Fruit fly (Drosophila melanogaster): ENCODE results near the gene Archease.

- TF ChIP-seq CG13775 (GFP tag; optimal IDR thresholded peaks at IDR 0.05) (no peak), B-H1 (GFP tag; IDR thresholded peaks at IDR 0.05) (no peak), wek (GFP tag; optimal IDR thresholded peaks at IDR 0.05) (no peak), CG18262 (tag; optimal IDR thresholded peaks at IDR 0.05) (no peak), run (tag; optimal IDR thresholded peaks at IDR 0.05) (no peak), stwl (tag; optimal IDR thresholded peaks at IDR 0.05) (no peak), nmo (GFP tag; optimal IDR thresholded peaks at IDR 0.05) (no peak), cato (GFP tag; optimal IDR thresholded peaks at IDR 0.05; ENCODE audit: borderline replicate concordance) (no peak), dm (GFP tag; optimal IDR thresholded peaks at IDR 0.05) (no peak), B-H2 (GFP tag; optimal IDR thresholded peaks at IDR 0.05) (no peak), ems (GFP tag; optimal IDR thresholded peaks at IDR 0.05) (no peak), pros (GFP tag; optimal IDR thresholded peaks at IDR 0.05) (no peak), nerfin-1 (tag; optimal IDR thresholded peaks at IDR 0.05) (no peak)
Observed at dm6 chr3R:21704439-21704838, 41.7 kb upstream of the Archease start.
